Worm (Caenorhabditis elegans) whole organism, early embryonic: ENCODE data around the gene lrch-1.

ENCODE experiments used
- B0310.2 ChIP-seq: sonication (generic microtip); optimal IDR thresholded peaks from 2 replicates; lab custom pipeline; 2016; ENCODE audit warnings: mild to moderate bottlenecking, missing genetic modification characterization, missing compliant biosample characterization
- F13C5.2 ChIP-seq: sonication (generic microtip); optimal IDR thresholded peaks from 2 replicates; lab custom pipeline; 2017; ENCODE audit warnings: mild to moderate bottlenecking, missing genetic modification characterization, inconsistent platforms, missing compliant biosample characterization
- aly-1 ChIP-seq: sonication (generic microtip); optimal IDR thresholded peaks from 2 replicates; lab custom pipeline; 2016; ENCODE audit warnings: missing genetic modification characterization, missing compliant biosample characterization
- ama-1 ChIP-seq: fragments of 150-350 bp; optimal IDR thresholded peaks from 2 replicates; lab custom pipeline; 2014
- ceh-13 ChIP-seq: fragments of 200-800 bp; sonication (Bioruptor generic); optimal IDR thresholded peaks from 2 replicates; lab custom pipeline; 2018; ENCODE audit warnings: mild to moderate bottlenecking, missing genetic modification characterization, missing compliant biosample characterization
- ceh-36 ChIP-seq: sonication (generic microtip); optimal IDR thresholded peaks from 2 replicates; lab custom pipeline; 2016; ENCODE audit warnings: missing genetic modification characterization, inconsistent platforms, missing compliant biosample characterization
- ets-7 ChIP-seq: sonication (generic microtip); optimal IDR thresholded peaks from 2 replicates; lab custom pipeline; 2016; ENCODE audit warnings: missing genotype, missing genetic modification characterization, missing compliant biosample characterization
- flt-1 ChIP-seq: fragments of 200-800 bp; sonication (Bioruptor generic); IDR thresholded peaks from 2 replicates; pipeline ENCODE4 v1.3.6; 2022; ENCODE audit warnings: missing genetic modification characterization, missing compliant biosample characterization
- hmbx-1 ChIP-seq: sonication (generic microtip); optimal IDR thresholded peaks from 2 replicates; lab custom pipeline; 2016; ENCODE audit warnings: mild to moderate bottlenecking, missing genetic modification characterization, missing compliant biosample characterization
- hmg-4 ChIP-seq: fragments of 200-800 bp; sonication (Bioruptor generic); optimal IDR thresholded peaks from 2 replicates; lab custom pipeline; 2018; ENCODE audit warnings: mild to moderate bottlenecking, missing genetic modification characterization, missing compliant biosample characterization
- hnd-1 ChIP-seq: sonication (generic microtip); optimal IDR thresholded peaks from 2 replicates; lab custom pipeline; 2016; ENCODE audit warnings: missing genetic modification characterization, missing compliant biosample characterization
- pes-1 ChIP-seq: fragments of 200-800 bp; sonication (Bioruptor generic); IDR thresholded peaks from 2 replicates; pipeline ENCODE4 v1.3.6; 2022; ENCODE audit warnings: missing genetic modification reagents, missing genetic modification characterization, missing compliant biosample characterization
- scrt-1 ChIP-seq: fragments of 200-800 bp; sonication (Bioruptor generic); IDR thresholded peaks from 2 replicates; pipeline ENCODE4 v1.3.6; 2022; ENCODE audit warnings: missing genetic modification characterization, missing compliant biosample characterization
- sea-1 ChIP-seq: fragments of 200-800 bp; sonication (Bioruptor generic); conservative IDR thresholded peaks from 2 replicates; pipeline ENCODE4 v1.3.6; 2022; ENCODE audit warnings: missing genetic modification characterization, missing compliant biosample characterization
- tbx-11 ChIP-seq: fragments of 200-800 bp; sonication (Bioruptor generic); IDR thresholded peaks from 2 replicates; pipeline ENCODE4 v1.3.6; 2022; ENCODE audit warnings: missing genetic modification characterization, missing compliant biosample characterization
- tbx-37 ChIP-seq: fragments of 200-800 bp; sonication (Bioruptor generic); conservative IDR thresholded peaks from 2 replicates; pipeline ENCODE4 v1.3.6; 2022; ENCODE audit warnings: missing genetic modification reagents, missing genetic modification characterization, missing compliant biosample characterization
- tra-4 ChIP-seq: sonication (generic microtip); optimal IDR thresholded peaks from 2 replicates; lab custom pipeline; 2017; ENCODE audit warnings: missing genetic modification characterization, missing compliant biosample characterization

The lrch-1 gene

DNA sequence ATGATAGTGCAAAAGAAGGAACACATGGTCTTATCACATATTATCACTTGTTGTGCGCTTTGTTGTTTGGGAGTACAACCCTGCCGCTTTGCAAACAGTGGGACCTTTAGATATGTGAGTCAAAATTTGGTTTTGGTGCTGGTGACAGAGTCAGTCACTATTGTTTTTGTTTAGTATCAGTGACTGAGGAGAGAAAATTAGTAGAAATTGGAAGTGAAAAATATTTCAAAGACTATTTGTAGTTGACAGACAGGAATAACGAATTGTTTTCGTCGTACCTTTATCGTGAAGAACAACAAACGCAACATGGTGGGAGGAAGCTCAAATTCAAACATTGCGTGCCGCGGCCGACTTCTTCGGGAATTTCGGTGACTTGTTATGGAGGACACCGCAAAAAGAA, at the start of gene lrch-1:
TSS of gene lrch-1 (minus strand) at position 101 of the 400 bp plus-strand sequence.
- TF ChIP-seq ama-1 (no peak), tra-4 (tag; lab: Kevin White, UChicago) (no peak), sea-1 (no peak), aly-1 (no peak), hnd-1 (tag; lab: Kevin White, UChicago) (no peak), hmbx-1 (no peak), tbx-37 (GFP tag; lab: Robert Waterston, UW) (no peak), scrt-1 (GFP tag; lab: Robert Waterston, UW) (no peak), ceh-36 (no peak), flt-1 (GFP tag; lab: Robert Waterston, UW) (no peak), hmg-4 (GFP tag; lab: Kevin White, UChicago) (no peak), F13C5.2 (tag; lab: Kevin White, UChicago) (no peak), B0310.2 (tag; lab: Kevin White, UChicago) (no peak), tbx-11 (GFP tag; lab: Robert Waterston, UW) (no peak), ets-7 (tag; lab: Kevin White, UChicago) (no peak), pes-1 (GFP tag; lab: Robert Waterston, UW) (no peak)

DNA sequence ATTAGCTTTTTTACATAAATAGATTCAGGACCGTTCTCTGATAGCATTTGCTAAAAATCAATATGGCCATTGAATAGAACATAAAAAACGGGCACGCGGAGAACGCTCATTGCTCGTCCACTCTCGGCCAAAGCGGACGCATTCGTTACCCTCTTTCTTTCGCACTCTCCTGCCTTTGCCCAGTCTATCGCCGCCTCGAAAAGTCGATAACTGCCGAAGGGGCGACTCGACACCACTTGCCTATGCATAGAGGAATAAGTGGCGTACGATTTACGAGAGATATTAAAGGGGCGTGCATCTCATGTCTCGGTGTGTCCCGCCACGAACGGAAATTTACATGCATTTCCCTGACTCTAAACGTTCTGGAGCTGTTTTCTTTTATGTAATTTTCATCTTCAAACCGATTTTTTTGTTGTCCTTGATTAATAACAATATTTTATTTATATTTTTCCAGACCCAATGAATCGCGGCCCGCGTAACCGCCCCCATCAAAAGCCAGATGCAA, 46.8 kb upstream of the lrch-1 start, which contains the start of gene W05H9.4:
TSS of gene W05H9.4 (plus strand) at position 455 of the 505 bp plus-strand sequence.
- TF ChIP-seq tbx-37 (GFP tag; lab: Robert Waterston, UW) (no peak; the same call in 1 of the 2 replicates), ceh-36 (no peak), hmg-4 (GFP tag; lab: Kevin White, UChicago) (peak; percentile 78)

- TF ChIP-seq aly-1, result no peak
- TF ChIP-seq scrt-1 (GFP tag; lab: Robert Waterston, UW), result no peak
- no peak for TF ChIP-seq hmbx-1
- TF ChIP-seq F13C5.2 (tag; lab: Kevin White, UChicago), result no peak
Measured at ce11 chrX:6259081-6259480, 42.6 kb upstream of the lrch-1 start.

- no peak for TF ChIP-seq hmbx-1
- TF ChIP-seq hnd-1 (tag; lab: Kevin White, UChicago), result no peak
- peak; percentile 17 for TF ChIP-seq hmg-4 (GFP tag; lab: Kevin White, UChicago)
- TF ChIP-seq B0310.2 (tag; lab: Kevin White, UChicago), result no peak
Measured at ce11 chrX:6258409-6258808, 42.0 kb upstream of the lrch-1 start.

DNA sequence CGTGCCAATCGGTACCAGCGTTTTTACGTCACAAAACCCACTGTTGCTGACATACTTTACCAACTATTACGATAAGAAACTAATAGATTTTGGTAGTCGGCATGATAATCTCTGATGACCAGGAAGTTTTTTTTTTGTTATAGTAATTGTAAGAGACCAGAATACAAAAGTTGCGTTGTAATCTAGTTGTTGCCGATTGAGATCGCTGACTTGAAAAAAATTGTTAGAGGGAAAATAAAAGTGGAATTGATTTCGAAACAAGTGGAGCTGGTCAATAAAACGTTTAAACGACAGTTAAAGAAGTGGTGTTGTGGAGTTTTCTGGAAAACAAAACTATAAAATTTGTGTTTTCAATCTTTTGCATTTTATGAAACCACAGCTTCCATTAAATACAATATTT, 40.5 kb upstream of the lrch-1 start:
- no peak for TF ChIP-seq tbx-37 (GFP tag; lab: Robert Waterston, UW)
- no peak for TF ChIP-seq pes-1 (GFP tag; lab: Robert Waterston, UW)
- no peak for TF ChIP-seq hmg-4 (GFP tag; lab: Kevin White, UChicago)
- no peak for TF ChIP-seq scrt-1 (GFP tag; lab: Robert Waterston, UW)
- no peak for TF ChIP-seq hnd-1 (tag; lab: Kevin White, UChicago)
- no peak for TF ChIP-seq F13C5.2 (tag; lab: Kevin White, UChicago)

ce11 chrX:6256430-6256829, 40.0 kb upstream of the lrch-1 start:
- TF ChIP-seq hnd-1 (tag; lab: Kevin White, UChicago), result no peak
- TF ChIP-seq aly-1, result no peak
- TF ChIP-seq hmg-4 (GFP tag; lab: Kevin White, UChicago), result no peak
- TF ChIP-seq tbx-11 (GFP tag; lab: Robert Waterston, UW), result no peak
- no peak for TF ChIP-seq scrt-1 (GFP tag; lab: Robert Waterston, UW)

- TF ChIP-seq tra-4 (tag; lab: Kevin White, UChicago) (no peak), B0310.2 (tag; lab: Kevin White, UChicago) (no peak), hnd-1 (tag; lab: Kevin White, UChicago) (no peak), hmg-4 (GFP tag; lab: Kevin White, UChicago) (peak; percentile 58), tbx-11 (GFP tag; lab: Robert Waterston, UW) (0 out of 2 replicates have a peak, but pooled peaks have one; percentile 35), tbx-37 (GFP tag; lab: Robert Waterston, UW) (no peak), ceh-36 (peak; percentile 49), ceh-13 (no peak), F13C5.2 (tag; lab: Kevin White, UChicago) (no peak), aly-1 (no peak), scrt-1 (GFP tag; lab: Robert Waterston, UW) (no peak), pes-1 (GFP tag; lab: Robert Waterston, UW) (no peak), ets-7 (tag; lab: Kevin White, UChicago) (peak; percentile 6), ama-1 (no peak), sea-1 (0 out of 2 replicates have a peak, but pooled peaks have one; percentile 32), flt-1 (GFP tag; lab: Robert Waterston, UW) (no peak), hmbx-1 (no peak)
Measured at ce11 chrX:6255561-6255960, 39.1 kb upstream of the lrch-1 start.

DNA sequence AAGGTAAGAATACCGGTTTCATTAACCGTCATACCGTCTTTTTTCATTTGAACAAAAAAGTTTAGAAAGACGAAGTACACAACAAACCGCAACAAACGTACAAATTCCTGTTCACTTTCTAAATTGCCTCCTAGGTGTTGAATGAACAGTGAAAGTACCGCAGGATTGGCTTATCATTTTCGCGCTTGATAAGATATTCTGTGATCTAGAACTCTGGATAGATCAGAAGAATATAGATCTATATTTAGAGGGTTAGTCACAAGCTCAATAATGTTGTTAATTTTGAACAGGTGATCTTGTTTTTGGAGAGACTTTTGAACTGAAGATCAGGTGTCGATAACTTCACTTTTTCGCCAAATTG, 38.2 kb upstream of the lrch-1 start:
- TF ChIP-seq F13C5.2 (tag; lab: Kevin White, UChicago) (no peak), hmg-4 (GFP tag; lab: Kevin White, UChicago) (no peak), tbx-11 (GFP tag; lab: Robert Waterston, UW) (no peak), scrt-1 (GFP tag; lab: Robert Waterston, UW) (no peak), tra-4 (tag; lab: Kevin White, UChicago) (no peak), ama-1 (no peak), pes-1 (GFP tag; lab: Robert Waterston, UW) (no peak), ets-7 (tag; lab: Kevin White, UChicago) (no peak), hnd-1 (tag; lab: Kevin White, UChicago) (no peak), sea-1 (no peak), B0310.2 (tag; lab: Kevin White, UChicago) (no peak), ceh-13 (no peak), hmbx-1 (no peak), flt-1 (GFP tag; lab: Robert Waterston, UW) (no peak), ceh-36 (no peak), aly-1 (no peak), tbx-37 (GFP tag; lab: Robert Waterston, UW) (no peak)
